Worm (Caenorhabditis elegans) whole organism, L1 larva: ENCODE measurements around the gene str-144.

Source experiments
- C04F5.9 ChIP-seq: sonication (generic microtip); optimal IDR thresholded peaks from 2 replicates; lab custom pipeline; 2016; ENCODE audit warnings: missing genetic modification characterization, missing compliant biosample characterization
- C16A3.4 ChIP-seq: fragments of 150-350 bp; optimal IDR thresholded peaks from 2 replicates; lab custom pipeline; 2014; ENCODE audit warnings: missing biosample characterization, missing genetic modification characterization
- C34B4.2 ChIP-seq: sonication (generic microtip); optimal IDR thresholded peaks from 2 replicates; lab custom pipeline; 2017; ENCODE audit warnings: mild to moderate bottlenecking, missing genetic modification characterization, missing compliant biosample characterization
- F16B12.6 ChIP-seq: fragments of 150-350 bp; optimal IDR thresholded peaks from 2 replicates; lab custom pipeline; 2014; ENCODE audit warnings: missing biosample characterization, missing genetic modification characterization
- alr-1 ChIP-seq: fragments of 200-800 bp; sonication (Bioruptor generic); optimal IDR thresholded peaks from 2 replicates; lab custom pipeline; 2018; ENCODE audit warnings: borderline replicate concordance, mild to moderate bottlenecking, missing genetic modification characterization, missing compliant biosample characterization
- ama-1 ChIP-seq: fragments of 150-350 bp; optimal IDR thresholded peaks from 2 replicates; lab custom pipeline; 2014
- ceh-8 ChIP-seq: fragments of 200-800 bp; sonication (Bioruptor generic); optimal IDR thresholded peaks from 2 replicates; lab custom pipeline; 2018; ENCODE audit warnings: mild to moderate bottlenecking, missing genetic modification characterization, moderate library complexity, missing compliant biosample characterization
- ceh-88 ChIP-seq: fragments of 200-800 bp; sonication (Bioruptor generic); IDR thresholded peaks from 2 replicates; pipeline ENCODE4 v1.3.6; 2022; ENCODE audit warnings: missing genetic modification characterization, missing compliant biosample characterization
- ceh-90 ChIP-seq: sonication (generic microtip); optimal IDR thresholded peaks from 2 replicates; lab custom pipeline; 2016; ENCODE audit warnings: missing genetic modification characterization, missing compliant biosample characterization
- dpl-1 ChIP-seq, 3 experiments: fragments of 150-350 bp in 2 of 3; sonication (generic microtip) in 1 of 3; optimal IDR thresholded peaks; 2 replicates each; lab custom pipeline; 2014 to 2017; ENCODE audit warnings: missing biosample characterization in 3 of 3, missing genetic modification characterization in 3 of 3, missing genetic modification reagents in 3 of 3
- dsc-1 ChIP-seq: sonication (generic microtip); optimal IDR thresholded peaks from 2 replicates; lab custom pipeline; 2016; ENCODE audit warnings: mild to moderate bottlenecking, missing genetic modification characterization, missing compliant biosample characterization
- efl-1 ChIP-seq, 4 experiments: fragments of 150-350 bp; optimal IDR thresholded peaks in 3 of 4; peaks in 1 of 4; 1 replicate in 1 of 4; 2 replicates in 3 of 4; lab custom pipeline; 2014; ENCODE audit warnings: missing biosample characterization in 2 of 4, missing genetic modification characterization in 2 of 4, missing genetic modification reagents in 2 of 4
- egl-13 ChIP-seq: sonication (generic microtip); optimal IDR thresholded peaks from 2 replicates; lab custom pipeline; 2016; ENCODE audit warnings: missing genotype, missing genetic modification reagents, missing genetic modification characterization, missing compliant biosample characterization
- egl-27 ChIP-seq, 2 experiments: fragments of 150-350 bp in 1 of 2; sonication (generic microtip); optimal IDR thresholded peaks; 3 replicates each; lab custom pipeline; 2017 to 2018; ENCODE audit warnings: missing biosample characterization in 2 of 2, missing genetic modification characterization in 2 of 2, missing genetic modification reagents in 2 of 2
- elt-3 ChIP-seq, 6 experiments: fragments of 150-350 bp in 1 of 6; sonication (generic microtip); optimal IDR thresholded peaks; 2 replicates each; lab custom pipeline; 2017 to 2018; ENCODE audit warnings: missing biosample characterization in 6 of 6, missing genetic modification characterization in 6 of 6, inconsistent platforms in 1 of 6
- ets-5 ChIP-seq: fragments of 200-800 bp; sonication (Bioruptor generic); IDR thresholded peaks from 2 replicates; pipeline ENCODE4 v1.3.6; 2022; ENCODE audit warnings: missing genetic modification characterization, missing compliant biosample characterization
- fkh-8 ChIP-seq: sonication (generic microtip); optimal IDR thresholded peaks from 2 replicates; lab custom pipeline; 2016; ENCODE audit warnings: mild to moderate bottlenecking, missing genetic modification characterization, missing compliant biosample characterization
- grh-1 ChIP-seq: fragments of 200-800 bp; sonication (Bioruptor generic); IDR thresholded peaks from 2 replicates; pipeline ENCODE4 v1.3.6; 2022; ENCODE audit warnings: missing genetic modification reagents, missing genetic modification characterization, missing compliant biosample characterization
- hlh-17 ChIP-seq: fragments of 200-800 bp; sonication (Bioruptor generic); optimal IDR thresholded peaks from 2 replicates; lab custom pipeline; 2018; ENCODE audit warnings: missing genetic modification characterization, mild to moderate bottlenecking, missing compliant biosample characterization, moderate library complexity, borderline replicate concordance
- hlh-4 ChIP-seq: sonication (generic microtip); optimal IDR thresholded peaks from 2 replicates; lab custom pipeline; 2016; ENCODE audit warnings: mild to moderate bottlenecking, missing genetic modification characterization, missing compliant biosample characterization
- isw-1 ChIP-seq: fragments of 200-800 bp; sonication (Bioruptor generic); IDR thresholded peaks from 2 replicates; pipeline ENCODE4 v1.3.6; 2022; ENCODE audit warnings: missing genetic modification characterization, missing compliant biosample characterization
- lin-14 ChIP-seq: fragments of 200-800 bp; sonication (Bioruptor generic); optimal IDR thresholded peaks from 2 replicates; lab custom pipeline; 2018; ENCODE audit warnings: mild to moderate bottlenecking, missing genetic modification characterization, moderate library complexity, missing compliant biosample characterization
- lin-35 ChIP-seq, 2 experiments: fragments of 150-350 bp; optimal IDR thresholded peaks; 2 replicates each; lab custom pipeline; 2014; ENCODE audit warnings: missing biosample characterization in 2 of 2, missing genetic modification characterization in 2 of 2, missing genetic modification reagents in 2 of 2
- lir-3 ChIP-seq: sonication (generic microtip); optimal IDR thresholded peaks from 2 replicates; lab custom pipeline; 2016; ENCODE audit warnings: mild to moderate bottlenecking, missing genetic modification characterization, moderate library complexity, missing compliant biosample characterization; ENCODE audit not compliant: poor library complexity
- lsy-2 ChIP-seq, 2 experiments: fragments of 150-350 bp; optimal IDR thresholded peaks; 2 replicates each; lab custom pipeline; 2014; ENCODE audit warnings: missing biosample characterization in 2 of 2, missing genetic modification characterization in 2 of 2
- mab-9 ChIP-seq: fragments of 200-800 bp; sonication (Bioruptor generic); IDR thresholded peaks from 2 replicates; pipeline ENCODE4 v1.3.6; 2022; ENCODE audit warnings: missing genetic modification reagents, missing genetic modification characterization, missing compliant biosample characterization
- mdl-1 ChIP-seq, 2 experiments: fragments of 150-350 bp; optimal IDR thresholded peaks; 2 replicates each; lab custom pipeline; 2014 to 2017; ENCODE audit warnings: missing biosample characterization in 2 of 2, missing genetic modification characterization in 2 of 2, inconsistent platforms in 1 of 2
- mep-1 ChIP-seq: fragments of 150-350 bp; optimal IDR thresholded peaks from 2 replicates; lab custom pipeline; 2014; ENCODE audit warnings: missing biosample characterization, missing genetic modification characterization
- nhr-19 ChIP-seq: fragments of 200-800 bp; sonication (Bioruptor generic); conservative IDR thresholded peaks from 2 replicates; pipeline ENCODE4 v1.3.6; 2022; ENCODE audit warnings: missing genetic modification characterization, missing compliant biosample characterization
- nhr-20 ChIP-seq: sonication (generic microtip); optimal IDR thresholded peaks from 2 replicates; lab custom pipeline; 2016; ENCODE audit warnings: mild to moderate bottlenecking, missing genetic modification characterization, missing compliant biosample characterization
- nhr-237 ChIP-seq: fragments of 150-350 bp; optimal IDR thresholded peaks from 2 replicates; lab custom pipeline; 2014; ENCODE audit warnings: missing biosample characterization, missing genetic modification characterization
- nhr-47 ChIP-seq: sonication (generic microtip); optimal IDR thresholded peaks from 2 replicates; lab custom pipeline; 2016; ENCODE audit warnings: mild to moderate bottlenecking, missing genetic modification characterization, moderate library complexity, missing compliant biosample characterization
- nhr-71 ChIP-seq: sonication (generic microtip); optimal IDR thresholded peaks from 2 replicates; lab custom pipeline; 2016; ENCODE audit warnings: mild to moderate bottlenecking, missing genetic modification characterization, moderate library complexity, missing compliant biosample characterization
- nhr-77 ChIP-seq: fragments of 150-350 bp; optimal IDR thresholded peaks from 2 replicates; lab custom pipeline; 2014; ENCODE audit warnings: missing biosample characterization, missing genetic modification characterization
- nhr-85 ChIP-seq: sonication (generic microtip); peaks from one replicate; lab custom pipeline; 2016; ENCODE audit warnings: missing genetic modification characterization, inconsistent platforms, missing compliant biosample characterization
- pax-3 ChIP-seq: fragments of 200-800 bp; sonication (Bioruptor generic); optimal IDR thresholded peaks from 2 replicates; lab custom pipeline; 2018; ENCODE audit warnings: mild to moderate bottlenecking, missing genetic modification characterization, moderate library complexity, missing compliant biosample characterization
- rnt-1 ChIP-seq: sonication (generic microtip); optimal IDR thresholded peaks from 2 replicates; lab custom pipeline; 2016; ENCODE audit warnings: mild to moderate bottlenecking, missing genetic modification characterization, moderate library complexity, missing compliant biosample characterization
- snpc-4 ChIP-seq: fragments of 150-350 bp; optimal IDR thresholded peaks from 2 replicates; lab custom pipeline; 2014; ENCODE audit warnings: missing biosample characterization, missing genetic modification characterization
- snu-23 ChIP-seq: sonication (generic microtip); optimal IDR thresholded peaks from 2 replicates; lab custom pipeline; 2016; ENCODE audit warnings: missing genetic modification characterization, missing compliant biosample characterization
- tbx-2 ChIP-seq: sonication (generic microtip); optimal IDR thresholded peaks from 2 replicates; lab custom pipeline; 2016; ENCODE audit warnings: missing genetic modification characterization, missing compliant biosample characterization
- unc-130 ChIP-seq: fragments of 150-350 bp; optimal IDR thresholded peaks from 2 replicates; lab custom pipeline; 2017; ENCODE audit warnings: missing biosample characterization, missing genetic modification characterization, inconsistent platforms
- unc-62 ChIP-seq: fragments of 150-350 bp; optimal IDR thresholded peaks from 2 replicates; lab custom pipeline; 2014; ENCODE audit warnings: missing biosample characterization, missing genetic modification reagents, missing genetic modification characterization
- unc-86 ChIP-seq: sonication (generic microtip); optimal IDR thresholded peaks from 2 replicates; lab custom pipeline; 2016; ENCODE audit warnings: missing genetic modification characterization, missing compliant biosample characterization
- vab-15 ChIP-seq: sonication (generic microtip); optimal IDR thresholded peaks from 2 replicates; lab custom pipeline; 2017; ENCODE audit warnings: missing genotype, mild to moderate bottlenecking, missing genetic modification characterization, missing compliant biosample characterization
- xbp-1 ChIP-seq: sonication (generic microtip); optimal IDR thresholded peaks from 2 replicates; lab custom pipeline; 2016; ENCODE audit warnings: missing genetic modification characterization, missing compliant biosample characterization
- zag-1 ChIP-seq: fragments of 150-350 bp; optimal IDR thresholded peaks from 2 replicates; lab custom pipeline; 2014; ENCODE audit warnings: missing biosample characterization, missing genetic modification characterization
- zip-4 ChIP-seq: fragments of 200-800 bp; sonication (Bioruptor generic); optimal IDR thresholded peaks from 2 replicates; lab custom pipeline; 2018; ENCODE audit warnings: mild to moderate bottlenecking, missing genetic modification characterization, moderate library complexity, missing compliant biosample characterization

Gene str-144

DNA sequence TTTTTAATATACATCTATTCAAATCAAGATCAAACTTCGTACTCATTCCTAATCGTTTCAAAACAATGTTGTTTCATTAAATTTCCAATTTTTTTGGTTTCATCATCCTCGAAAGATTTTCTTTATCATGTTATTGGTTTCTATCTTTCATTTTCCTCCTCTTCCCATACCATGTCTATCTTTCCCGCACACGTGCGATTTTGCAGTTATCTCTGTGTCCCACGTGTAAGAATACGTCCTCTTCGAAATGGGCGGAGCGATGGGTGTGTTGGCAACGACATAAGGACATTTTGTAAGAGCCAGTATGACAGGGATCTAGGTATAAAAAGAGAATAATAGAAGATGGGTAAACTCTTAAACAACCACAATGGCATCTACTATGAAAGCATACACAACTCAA, 45.6 kb downstream of the str-144 start, which contains the start of gene F43H9.4 (continued):
- peak; percentile 74 for TF ChIP-seq lin-14
- TF ChIP-seq xbp-1: peak; percentile 87
- peak; percentile 39; the same call in 1 of the 2 replicates for TF ChIP-seq grh-1 (GFP tag; lab: Robert Waterston, UW)
- TF ChIP-seq mdl-1 (tag; optimal IDR thresholded peaks at IDR 0.05; lab: Kevin White, UChicago): peak in 1 of 2 experiments; percentile 77
- peak; percentile 30 for TF ChIP-seq nhr-47 (tag; lab: Kevin White, UChicago)
- no peak for TF ChIP-seq hlh-4
- peak; percentile 18 for TF ChIP-seq unc-130 (tag; lab: Kevin White, UChicago)
- TF ChIP-seq nhr-20 (tag; lab: Kevin White, UChicago): peak; percentile 82
- peak; percentile 20 for TF ChIP-seq tbx-2 (tag; lab: Kevin White, UChicago)
- TF ChIP-seq lir-3 (tag; lab: Kevin White, UChicago): no peak
- no peak; the same call in 1 of the 2 replicates for TF ChIP-seq nhr-19 (GFP tag; lab: Robert Waterston, UW)
- no peak for TF ChIP-seq ceh-8 (GFP tag; lab: Kevin White, UChicago)
- no peak for TF ChIP-seq fkh-8 (tag; lab: Kevin White, UChicago)
- no peak for TF ChIP-seq ceh-88 (GFP tag; lab: Robert Waterston, UW)
- no peak for TF ChIP-seq C34B4.2 (tag; lab: Kevin White, UChicago)
- TF ChIP-seq elt-3 (tag; optimal IDR thresholded peaks at IDR 0.05; lab: Kevin White, UChicago): peak in 5 of 6 experiments; percentile 47 to 94 (median 62)
- TF ChIP-seq lsy-2 (tag; optimal IDR thresholded peaks at IDR 0.05; lab: Kevin White, UChicago): peak in 1 of 2 experiments; percentile 3
- no peak for TF ChIP-seq mab-9 (GFP tag; lab: Robert Waterston, UW)

DNA sequence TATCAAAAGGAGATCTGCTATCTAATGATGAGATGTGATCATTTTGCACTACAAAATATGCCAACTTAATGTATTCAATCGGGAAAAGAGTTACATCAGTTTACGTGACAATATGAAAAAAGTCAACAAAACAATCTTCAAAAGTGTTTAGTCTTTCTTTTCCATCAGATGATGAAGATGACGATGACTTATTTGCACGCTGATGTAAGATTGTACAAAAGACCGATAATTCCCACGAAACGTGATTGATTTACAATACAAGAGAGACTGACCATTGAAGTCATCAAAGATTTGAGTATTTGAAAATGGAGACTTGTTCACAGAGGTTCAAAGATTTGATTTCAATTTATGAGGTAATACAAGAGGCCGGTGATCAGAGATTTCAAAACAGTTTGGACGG, 46.7 kb downstream of the str-144 start:
- TF ChIP-seq isw-1 (GFP tag; lab: Robert Waterston, UW) (no peak), dsc-1 (tag; lab: Kevin White, UChicago) (no peak), lin-14 (peak; percentile 57), nhr-85 (peak; percentile 90), rnt-1 (tag; lab: Kevin White, UChicago) (no peak), ceh-88 (GFP tag; lab: Robert Waterston, UW) (no peak), nhr-71 (tag; lab: Kevin White, UChicago) (peak; percentile 49), ceh-90 (tag; lab: Kevin White, UChicago) (no peak), efl-1 (optimal IDR thresholded peaks at IDR 0.05; lab: Kevin White, UChicago) (no peak), efl-1 (GFP tag; optimal IDR thresholded peaks at IDR 0.05 in 1 of 2; lab: Kevin White, UChicago) (peak in 1 of 2 experiments; percentile 43), alr-1 (tag; lab: Kevin White, UChicago) (no peak), unc-62 (GFP tag; lab: Kevin White, UChicago) (no peak), zip-4 (no peak), snu-23 (GFP tag; lab: Kevin White, UChicago) (peak; percentile 38), mep-1 (peak; percentile 23), nhr-20 (tag; lab: Kevin White, UChicago) (peak; percentile 52), ama-1 (no peak), zag-1 (no peak)

DNA sequence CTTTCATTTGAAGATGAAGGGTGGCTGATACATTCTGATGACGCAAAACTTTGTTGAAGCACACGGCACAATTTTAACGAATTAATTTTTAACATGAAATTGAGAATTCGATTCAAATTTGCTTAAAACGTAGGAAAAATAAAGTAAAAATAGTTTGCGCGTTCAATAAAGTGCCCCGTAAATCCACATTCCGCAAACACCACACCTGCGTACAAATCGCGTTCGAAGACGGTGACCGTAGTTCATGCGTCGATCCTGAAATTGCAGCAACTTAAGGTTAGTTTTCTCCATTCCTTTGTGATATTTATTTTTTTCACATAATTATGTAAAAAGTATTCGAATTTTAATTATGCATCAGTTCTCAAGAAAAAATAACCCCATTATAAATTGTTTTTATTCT, 47.2 kb downstream of the str-144 start, which contains the start of gene F43H9.3:
Gene F43H9.3 (minus strand): TSS at position 189 of the 400 bp plus-strand sequence.
- TF ChIP-seq nhr-85 (no peak), egl-27 (tag; optimal IDR thresholded peaks at IDR 0.05; lab: Kevin White, UChicago) (no peak), snpc-4 (tag; lab: Kevin White, UChicago) (no peak), nhr-71 (tag; lab: Kevin White, UChicago) (no peak), lin-35 (GFP tag; optimal IDR thresholded peaks at IDR 0.05; lab: Kevin White, UChicago) (peak; percentile 29 to 58), vab-15 (tag; lab: Kevin White, UChicago) (no peak), mab-9 (GFP tag; lab: Robert Waterston, UW) (no peak), nhr-237 (tag; lab: Kevin White, UChicago) (no peak), lsy-2 (tag; optimal IDR thresholded peaks at IDR 0.05; lab: Kevin White, UChicago) (peak; percentile 28 to 95), nhr-77 (tag; lab: Kevin White, UChicago) (no peak), unc-130 (tag; lab: Kevin White, UChicago) (peak; percentile 28), C04F5.9 (tag; lab: Kevin White, UChicago) (no peak), unc-86 (tag; lab: Kevin White, UChicago) (no peak), C16A3.4 (peak; percentile 55), ets-5 (GFP tag; lab: Robert Waterston, UW) (no peak), snu-23 (GFP tag; lab: Kevin White, UChicago) (peak; percentile 19), fkh-8 (tag; lab: Kevin White, UChicago) (no peak), pax-3 (no peak), hlh-17 (GFP tag; lab: Kevin White, UChicago) (no peak), mdl-1 (tag; optimal IDR thresholded peaks at IDR 0.05; lab: Kevin White, UChicago) (peak in 1 of 2 experiments; percentile 17), efl-1 (optimal IDR thresholded peaks at IDR 0.05; lab: Kevin White, UChicago) (peak; percentile 62 to 70), efl-1 (GFP tag; optimal IDR thresholded peaks at IDR 0.05 in 1 of 2; lab: Kevin White, UChicago) (peak; percentile 61 to 79), dpl-1 (GFP tag; optimal IDR thresholded peaks at IDR 0.05; lab: Kevin White, UChicago) (peak in 2 of 3 experiments; percentile 47 to 60), egl-13 (tag; lab: Kevin White, UChicago) (no peak), F16B12.6 (tag; lab: Kevin White, UChicago) (peak; percentile 80)
- TF ChIP-seq, all 84 proteins: peak for 9
